Worm (Caenorhabditis elegans) whole organism, L1 larva: ENCODE data around the gene gcy-14.

Experiments
- dpl-1 ChIP-seq, 3 experiments: fragments of 150-350 bp in 2 of 3; sonication (generic microtip) in 1 of 3; optimal IDR thresholded peaks; 2 replicates each; lab custom pipeline; 2014 to 2017; ENCODE audit warnings: missing biosample characterization in 3 of 3, missing genetic modification characterization in 3 of 3, missing genetic modification reagents in 3 of 3
- skn-1 ChIP-seq: fragments of 150-350 bp; optimal IDR thresholded peaks from 2 replicates; lab custom pipeline; 2014; ENCODE audit warnings: missing biosample characterization, missing genetic modification characterization

DNA sequence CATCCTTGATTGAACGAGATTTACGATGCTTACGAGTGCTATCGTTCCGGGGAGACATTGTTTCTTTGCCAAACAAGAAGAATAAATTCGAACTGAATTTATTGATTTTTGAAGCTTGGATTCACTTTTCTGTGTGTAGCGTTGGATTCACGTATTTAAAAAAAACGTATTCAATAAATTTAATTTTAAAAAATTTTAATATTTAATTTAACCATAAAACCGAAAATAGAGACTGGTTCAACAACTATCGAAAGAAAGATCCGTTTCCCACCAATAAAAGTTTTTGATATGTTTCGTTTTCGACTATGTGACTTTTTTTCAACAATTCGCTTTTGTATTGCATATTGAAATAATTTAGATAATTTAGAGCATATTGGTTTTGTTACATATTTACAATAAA lies 7.3 kb upstream of the gcy-14 start, which contains the start of gene ZC412.5:
- no peak for TF ChIP-seq skn-1
- TF ChIP-seq dpl-1 (GFP tag; optimal IDR thresholded peaks at IDR 0.05; lab: Kevin White, UChicago): no peak
